Fruit fly (Drosophila melanogaster): ENCODE data around the gene CG34107.

Gene CG34107

DNA sequence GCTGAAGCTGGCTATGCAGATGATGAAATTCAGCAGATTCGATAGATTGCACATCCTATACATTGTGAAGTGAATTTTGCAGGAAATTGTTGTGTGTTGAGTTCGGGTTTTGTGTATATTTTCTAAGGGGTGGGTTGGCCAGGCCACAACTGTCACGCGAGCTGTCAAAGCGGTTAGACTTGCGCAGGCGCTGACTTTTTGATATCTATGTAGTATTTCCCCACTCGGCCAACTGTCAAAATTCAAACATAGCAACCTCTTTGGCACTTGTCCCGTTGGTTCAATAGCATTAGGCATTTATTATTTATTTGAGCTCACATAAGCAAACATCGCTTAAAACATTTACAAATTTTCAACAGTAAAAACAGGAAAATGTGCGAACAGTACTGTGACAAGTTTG, at the start of gene CG34107, which contains the start of gene CG12817:
CG34107 (plus strand) TSS at position 316 of the 400 bp plus-strand sequence.
CG12817 (minus strand) TSS at position 132 of the 400 bp plus-strand sequence.
- no peak for TF ChIP-seq noc (tag; optimal IDR thresholded peaks at IDR 0.05)

DNA sequence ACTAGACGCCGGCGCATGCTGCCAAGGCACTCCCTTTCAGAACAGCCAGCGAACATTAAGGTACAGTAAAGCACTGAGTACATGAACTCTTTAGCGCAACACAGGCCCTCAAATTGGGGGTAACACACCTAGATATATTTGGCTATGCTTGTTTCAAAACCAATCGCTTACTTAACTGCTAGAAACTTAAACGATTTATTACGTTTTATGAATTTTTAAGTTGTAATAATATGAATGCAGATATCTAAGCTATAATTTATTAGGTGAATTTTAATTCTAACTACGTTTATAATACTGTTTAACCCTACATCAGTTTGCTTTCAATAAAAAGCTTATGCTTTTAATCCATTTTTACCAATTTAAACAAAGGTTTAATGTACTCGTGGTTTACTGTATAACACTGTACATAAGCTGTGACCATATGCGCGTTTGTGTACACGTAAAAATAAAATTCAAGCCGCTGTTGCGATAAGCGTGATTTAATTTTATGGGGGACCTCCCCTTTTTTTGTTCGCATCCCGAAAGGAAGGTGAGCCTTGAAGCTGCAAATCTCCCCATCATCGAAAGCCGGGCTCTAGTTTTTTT, 47.7 kb upstream of the CG34107 start:
- TF ChIP-seq noc (tag; optimal IDR thresholded peaks at IDR 0.05), result no peak

DNA sequence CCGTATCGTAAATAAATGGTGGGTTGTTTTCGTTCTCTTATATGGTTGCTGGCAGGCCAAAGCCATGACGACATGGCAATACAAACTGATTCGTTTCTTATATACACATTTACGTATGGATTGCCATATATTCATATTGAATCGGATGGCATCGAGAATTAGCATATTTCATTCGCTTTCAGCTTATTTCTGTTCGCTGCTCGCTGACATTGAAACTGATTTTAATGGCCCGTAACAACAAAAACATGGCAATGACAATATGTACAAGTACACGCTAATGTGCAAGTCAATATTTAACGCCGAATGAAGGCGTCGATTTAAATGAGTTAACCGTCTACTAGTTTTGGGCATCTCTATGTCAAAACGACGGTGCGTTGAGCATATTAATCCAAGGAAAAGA, 38.7 kb upstream of the CG34107 start:
- TF ChIP-seq noc (tag; optimal IDR thresholded peaks at IDR 0.05), result peak; percentile 3

DNA sequence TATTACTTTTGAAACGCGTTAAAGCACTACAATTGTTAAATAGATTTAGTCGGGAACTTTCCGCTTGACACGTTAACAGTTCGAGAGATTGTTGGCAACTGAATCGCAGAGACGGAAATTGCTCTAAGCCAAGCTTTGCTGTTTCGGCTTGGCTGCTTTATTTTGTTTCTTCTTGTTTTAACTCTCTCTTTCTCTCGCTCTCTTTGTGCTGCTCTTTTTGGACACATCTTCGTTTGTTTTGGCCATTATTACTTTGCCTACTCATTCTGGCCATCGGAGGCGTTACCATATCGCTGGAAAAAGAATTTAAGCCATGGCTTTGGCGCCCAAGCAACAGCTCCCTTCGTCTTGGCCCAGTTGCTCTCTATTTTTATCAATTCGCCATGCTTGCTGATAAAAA, 35.2 kb upstream of the CG34107 start, which contains the start of gene CG12814:
CG12814 (minus strand) TSS at position 84 of the 400 bp plus-strand sequence.
- TF ChIP-seq noc (tag; optimal IDR thresholded peaks at IDR 0.05), result no peak

DNA sequence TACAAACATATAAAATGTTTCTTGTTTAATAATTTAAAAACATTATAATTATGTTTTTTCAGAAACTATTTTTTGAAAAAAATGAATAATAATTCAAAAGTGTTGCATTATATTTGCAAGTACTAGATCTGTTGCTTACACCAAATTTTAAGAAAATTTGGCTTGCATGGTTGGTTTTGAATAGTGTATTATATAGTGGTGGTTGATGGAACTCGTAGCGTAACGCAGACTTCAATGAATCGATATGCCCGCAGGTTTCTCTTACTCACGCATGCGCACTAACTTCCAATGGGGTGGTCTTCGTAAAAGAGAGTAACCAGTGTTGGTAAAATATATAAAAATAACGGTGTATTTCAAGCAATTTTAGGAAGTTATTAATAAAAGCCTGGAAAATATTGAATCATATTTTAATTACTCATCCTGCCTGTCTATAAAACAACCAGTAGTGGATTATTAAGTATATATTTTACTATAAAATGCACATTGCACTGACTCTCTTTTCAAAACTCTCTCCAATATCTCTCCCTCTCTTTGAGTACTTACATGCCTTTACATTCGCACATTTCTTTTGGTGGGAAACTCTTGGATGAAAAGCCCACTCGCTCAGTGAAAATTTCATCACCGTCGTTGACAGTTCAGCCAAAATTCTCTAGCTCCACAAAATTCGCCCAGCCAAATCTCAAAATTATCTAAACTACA, 34.5 kb upstream of the CG34107 start, which contains the start of gene Syn:
Syn (plus strand) TSS at position 606 of the 699 bp plus-strand sequence.
- no peak for TF ChIP-seq noc (tag; optimal IDR thresholded peaks at IDR 0.05)

DNA sequence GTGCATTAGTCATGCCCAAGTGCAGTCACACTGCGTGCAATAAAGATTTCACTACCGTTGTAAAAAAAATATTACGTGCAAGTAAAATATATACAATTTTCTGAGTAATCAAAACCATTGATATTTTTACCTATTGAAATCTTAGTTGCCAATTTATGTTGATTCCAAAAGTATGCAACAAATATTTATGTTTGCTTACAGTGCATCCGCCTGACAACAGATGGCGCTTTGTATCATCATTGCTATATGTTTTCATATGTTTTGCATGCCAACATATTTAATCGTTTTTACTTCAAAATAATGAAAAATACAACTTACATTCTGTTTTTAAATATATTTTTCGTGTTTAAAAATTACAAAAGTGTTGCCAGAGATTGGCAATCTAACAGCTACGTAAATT, 21.2 kb upstream of the CG34107 start:
- no peak for TF ChIP-seq noc (tag; optimal IDR thresholded peaks at IDR 0.05)

DNA sequence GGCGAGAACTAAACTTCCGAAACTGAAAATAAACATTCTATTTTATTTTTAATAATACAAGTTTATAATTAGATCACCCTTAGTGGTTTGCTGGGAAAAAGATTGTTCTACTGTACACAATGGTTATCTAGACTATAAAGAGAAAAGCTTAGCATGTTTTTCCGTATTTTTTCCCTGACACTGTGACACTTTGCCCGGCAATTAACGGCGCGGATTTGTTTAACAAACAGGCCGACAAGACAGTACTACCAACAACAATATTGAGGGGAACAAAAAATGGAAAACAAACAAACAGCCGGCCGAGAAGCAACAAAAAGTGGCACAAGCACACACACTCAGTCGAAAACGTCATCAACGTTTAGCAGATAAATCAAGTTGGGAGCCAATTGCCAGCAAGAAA, 18.0 kb upstream of the CG34107 start:
- TF ChIP-seq noc (tag; optimal IDR thresholded peaks at IDR 0.05), result no peak

DNA sequence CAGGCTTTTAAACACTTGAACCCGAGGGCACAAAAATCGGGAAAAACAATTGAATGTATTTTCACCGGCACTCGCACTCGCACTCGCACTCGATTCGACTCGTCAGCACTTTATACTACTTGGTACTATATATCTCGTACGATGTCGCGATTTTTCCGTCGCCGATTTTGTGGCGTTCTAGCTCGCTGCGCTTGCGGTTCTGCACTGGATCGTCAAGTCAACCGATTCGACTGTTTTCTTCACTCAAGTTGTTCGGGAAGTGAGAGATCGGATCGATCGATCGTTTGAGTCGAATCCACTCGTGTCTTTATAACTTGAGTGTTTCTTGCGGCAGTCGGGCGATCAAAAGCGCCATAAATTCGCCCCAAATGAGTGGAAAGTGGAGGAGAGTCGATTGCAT, 11.9 kb upstream of the CG34107 start, which contains the start of gene Timp:
Timp (minus strand) TSS at position 209 of the 400 bp plus-strand sequence.
- TF ChIP-seq noc (tag; optimal IDR thresholded peaks at IDR 0.05), result no peak

DNA sequence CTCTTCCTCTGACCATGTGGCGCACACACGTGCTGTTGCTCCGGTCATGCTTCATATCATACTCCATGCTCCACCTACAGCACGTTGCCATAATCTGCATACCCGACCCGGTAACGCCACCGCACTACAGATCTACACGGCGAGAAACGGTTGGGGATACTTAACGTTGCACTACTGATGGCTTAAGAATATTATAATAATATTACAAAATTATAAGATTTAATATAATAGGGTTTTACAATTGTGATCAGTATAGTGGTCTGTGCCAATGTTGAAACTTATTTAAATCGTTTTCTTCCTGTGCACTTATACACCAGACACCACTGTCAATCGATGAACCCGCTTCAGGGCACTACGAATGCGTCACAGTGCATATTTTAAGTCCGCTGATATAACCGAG, 11.3 kb upstream of the CG34107 start:
- no peak for TF ChIP-seq noc (tag; optimal IDR thresholded peaks at IDR 0.05)

DNA sequence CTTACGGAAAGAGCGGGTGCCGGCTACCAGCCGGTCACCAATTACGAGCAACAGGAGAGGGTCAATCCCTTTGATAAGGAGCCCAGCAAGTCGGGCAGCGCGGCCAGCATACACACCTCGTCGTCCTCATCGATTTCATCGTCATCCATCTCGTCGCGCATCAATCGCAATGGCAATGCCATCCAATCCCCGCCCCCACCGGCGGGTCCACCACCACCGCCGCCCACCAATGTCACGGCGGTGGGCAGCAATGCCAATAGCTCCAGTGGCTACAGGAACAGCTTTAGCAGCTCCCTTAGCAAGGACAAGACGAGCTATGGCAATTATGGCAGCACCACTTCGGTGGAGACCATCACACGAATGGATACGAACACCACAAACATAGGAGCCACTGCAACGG, 6.7 kb upstream of the CG34107 start:
- no peak for TF ChIP-seq noc (tag; optimal IDR thresholded peaks at IDR 0.05)

DNA sequence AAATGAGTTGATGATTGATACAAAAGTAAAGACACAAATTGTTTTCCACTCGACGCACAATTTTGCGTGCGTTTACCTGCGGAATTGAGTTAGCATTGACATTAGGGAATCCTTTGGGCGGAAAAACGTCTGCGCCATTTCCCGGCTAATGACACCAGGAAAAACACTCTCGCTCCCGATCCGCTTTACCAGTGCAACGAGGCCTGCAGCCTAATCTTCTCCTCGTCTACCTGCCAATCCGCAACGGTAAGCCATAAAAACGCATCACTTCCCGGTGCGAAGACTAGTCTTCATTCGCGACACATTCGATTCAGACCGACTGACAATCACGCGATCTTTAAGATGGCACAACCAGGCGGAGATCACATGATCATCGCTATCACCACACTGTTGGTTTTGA, 2.3 kb upstream of the CG34107 start, which contains the start of gene CG12420:
CG12420 (plus strand) TSS at position 283 of the 400 bp plus-strand sequence.
- TF ChIP-seq noc (tag; optimal IDR thresholded peaks at IDR 0.05), result no peak

DNA sequence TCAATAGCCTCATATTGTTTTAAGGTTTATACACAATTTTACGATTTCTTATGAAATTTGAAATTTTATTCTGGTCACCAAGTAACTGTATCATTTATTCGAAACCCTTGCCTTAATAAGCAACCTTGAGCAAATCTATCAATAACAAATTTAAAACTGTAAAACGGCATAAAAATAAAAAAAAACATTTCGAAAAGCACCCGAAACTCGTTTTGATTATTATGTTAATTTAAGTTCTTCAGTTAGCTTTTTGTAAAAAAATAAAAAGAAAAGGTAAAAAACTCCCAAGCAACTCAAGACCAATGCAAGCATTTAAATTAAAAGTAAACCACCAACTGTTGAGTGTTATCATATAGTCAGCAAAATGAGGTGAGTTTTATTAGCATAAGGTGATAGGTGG, 681 bp downstream of the CG34107 start, which contains the start of gene CG42795:
CG42795 (plus strand) TSS at position 301 of the 400 bp plus-strand sequence.
- no peak for TF ChIP-seq noc (tag; optimal IDR thresholded peaks at IDR 0.05)

DNA sequence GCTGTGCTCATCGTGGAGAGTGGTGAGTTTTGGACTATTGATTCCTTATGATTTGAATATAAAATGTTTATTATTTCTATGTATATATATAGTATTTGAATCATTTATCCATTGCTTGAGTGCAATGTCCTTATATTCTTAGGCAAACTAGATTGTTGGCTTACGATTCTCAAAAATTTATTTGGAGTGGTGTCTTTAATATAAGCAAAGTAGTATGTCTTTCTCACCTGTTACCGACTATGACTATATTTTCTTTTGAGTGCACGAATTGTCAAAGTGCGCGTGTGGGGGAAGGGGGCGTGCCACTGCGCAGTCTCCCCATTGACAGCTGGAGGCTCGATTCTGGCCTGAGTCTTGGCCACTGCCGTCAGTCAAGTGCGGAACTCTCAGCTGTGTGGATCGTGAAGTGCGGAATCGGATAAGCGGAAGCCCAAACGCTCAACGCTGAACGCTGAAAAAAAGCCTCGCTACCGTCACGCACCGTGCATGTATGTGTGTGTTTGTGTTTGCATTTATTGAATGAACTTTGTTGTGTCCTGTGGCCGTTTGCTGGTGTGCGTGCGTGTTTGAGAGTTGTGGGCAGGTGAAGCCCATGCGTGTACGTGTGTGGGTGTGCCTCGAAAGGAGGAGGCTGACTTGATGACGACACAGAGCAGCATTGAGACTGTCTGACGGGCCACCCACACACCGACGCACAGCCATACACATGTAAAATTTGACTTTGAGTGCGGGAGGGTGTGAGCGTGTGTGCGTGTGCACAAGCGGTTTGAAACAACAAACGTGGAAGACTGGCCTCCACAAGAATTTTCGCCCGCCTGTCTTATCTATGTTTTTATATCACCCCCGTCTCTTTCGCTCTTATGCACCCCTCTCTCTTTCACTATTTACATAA, 1.7 kb downstream of the CG34107 start:
- TF ChIP-seq noc (tag; optimal IDR thresholded peaks at IDR 0.05), result no peak

DNA sequence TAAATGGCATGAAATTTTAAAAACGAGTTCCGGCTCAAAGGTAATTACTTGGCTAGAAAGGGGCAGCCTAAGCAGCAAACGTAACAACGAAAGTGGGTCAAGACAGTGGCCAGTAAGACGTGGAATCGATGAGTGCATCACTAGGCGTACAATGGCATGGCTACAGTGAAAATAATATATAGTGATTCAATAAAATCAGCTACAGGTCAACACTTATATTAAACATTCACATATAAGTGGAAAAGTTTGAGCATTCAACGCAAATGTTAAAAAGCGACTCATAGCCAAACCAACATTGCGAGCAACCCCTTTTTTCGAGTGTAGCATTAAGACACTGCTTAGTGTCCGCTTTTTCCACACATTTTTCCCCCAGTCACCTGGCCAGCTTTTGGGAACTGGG, 3.3 kb downstream of the CG34107 start:
- TF ChIP-seq noc (tag; optimal IDR thresholded peaks at IDR 0.05), result no peak

DNA sequence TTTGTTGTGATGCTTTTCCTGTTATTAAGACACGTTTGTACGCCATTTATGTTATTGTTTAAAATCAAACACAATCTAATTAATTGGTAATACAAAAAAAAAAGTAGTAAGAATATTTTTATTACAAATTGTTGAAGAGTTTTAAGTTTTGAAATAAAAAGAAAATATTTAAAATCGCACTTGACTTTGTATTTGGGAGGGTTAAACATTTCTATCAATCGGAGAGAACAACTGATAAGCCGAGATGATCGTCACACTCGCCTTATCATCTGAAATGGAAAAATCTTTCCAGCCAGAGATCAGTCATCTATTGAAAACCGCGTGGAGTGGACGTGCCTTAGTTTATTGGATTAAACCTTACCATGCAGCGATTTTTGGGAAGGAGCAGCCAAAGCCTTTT, 26.5 kb downstream of the CG34107 start, which contains the start of gene CG3999:
CG3999 (plus strand) TSS at position 301 of the 400 bp plus-strand sequence.
- TF ChIP-seq noc (tag; optimal IDR thresholded peaks at IDR 0.05), result no peak

DNA sequence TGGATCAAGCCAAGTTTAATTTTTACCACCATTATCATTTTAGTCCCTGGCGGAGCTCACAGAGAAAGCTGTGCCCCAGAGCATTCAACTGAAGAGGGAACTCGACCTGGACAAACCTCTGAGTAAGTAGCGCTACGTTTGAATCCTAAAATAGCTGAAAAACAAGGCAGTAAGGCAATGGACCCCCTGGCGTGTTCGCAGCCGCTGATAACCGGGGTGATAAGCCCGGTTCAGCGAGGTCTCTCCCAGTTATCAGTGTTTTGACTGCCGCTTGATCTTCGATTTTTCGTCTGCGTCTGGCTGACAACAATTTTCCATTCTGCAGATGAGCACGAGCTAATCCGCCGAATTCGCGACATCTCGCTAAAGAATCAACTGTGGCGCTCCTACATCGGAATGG, 27.1 kb downstream of the CG34107 start:
- TF ChIP-seq noc (tag; optimal IDR thresholded peaks at IDR 0.05), result no peak

All from whole organism, larva.